Fruit fly (Drosophila melanogaster) whole organism, embryonic: ENCODE measurements around the gene CG7304.

Experiments
- CG10267 ChIP-seq: fragments of 200-800 bp; sonication (Bioruptor generic); optimal IDR thresholded peaks from 2 replicates; lab custom pipeline; 2018; ENCODE audit warnings: missing biosample characterization, mild to moderate bottlenecking, missing genetic modification characterization, moderate library complexity
- CG10565 ChIP-seq: fragments of 200-800 bp; sonication (Bioruptor generic); optimal IDR thresholded peaks from 3 replicates; lab custom pipeline; 2016; ENCODE audit warnings: missing biosample characterization, mild to moderate bottlenecking, missing genetic modification characterization
- CG11504 ChIP-seq: fragments of 200-800 bp; sonication (Bioruptor generic); optimal IDR thresholded peaks from 3 replicates; lab custom pipeline; 2019; ENCODE audit warnings: missing biosample characterization, mild to moderate bottlenecking, missing genetic modification characterization, moderate library complexity
- CG12299 ChIP-seq: fragments of 200-800 bp; sonication (Bioruptor generic); optimal IDR thresholded peaks from 2 replicates; lab custom pipeline; 2018; ENCODE audit warnings: missing biosample characterization, mild to moderate bottlenecking, missing genetic modification characterization
- CG13287 ChIP-seq: fragments of 200-800 bp; sonication (Bioruptor generic); IDR thresholded peaks from 2 replicates; pipeline ENCODE4 v1.3.6; 2022; ENCODE audit warnings: missing biosample characterization, missing genetic modification characterization; ENCODE audit not compliant: partially characterized antibody
- CG13775 ChIP-seq: fragments of 200-800 bp; sonication (Bioruptor generic); optimal IDR thresholded peaks from 3 replicates; lab custom pipeline; 2017; ENCODE audit warnings: missing biosample characterization, mild to moderate bottlenecking, missing genetic modification characterization
- CG14050 ChIP-seq: fragments of 200-800 bp; sonication (Bioruptor generic); IDR thresholded peaks from 3 replicates; pipeline ENCODE4 v1.3.6; 2022; ENCODE audit warnings: missing biosample characterization, missing genetic modification characterization
- CG15073 ChIP-seq: fragments of 200-800 bp; sonication (Bioruptor generic); optimal IDR thresholded peaks from 2 replicates; lab custom pipeline; 2016; ENCODE audit warnings: missing biosample characterization, missing genetic modification characterization
- CG17186 ChIP-seq: fragments of 200-800 bp; sonication (Bioruptor generic); optimal IDR thresholded peaks from 3 replicates; lab custom pipeline; 2017; ENCODE audit warnings: missing biosample characterization, missing genetic modification reagents, missing genetic modification characterization
- CG17385 ChIP-seq: fragments of 200-800 bp; sonication (Bioruptor generic); optimal IDR thresholded peaks from 3 replicates; lab custom pipeline; 2018; ENCODE audit warnings: missing biosample characterization, mild to moderate bottlenecking, missing genetic modification characterization
- CG4328 ChIP-seq: fragments of 200-800 bp; sonication (Bioruptor generic); optimal IDR thresholded peaks from 3 replicates; lab custom pipeline; 2017; ENCODE audit warnings: missing biosample characterization, missing genetic modification reagents, missing genetic modification characterization
- CG4617 ChIP-seq: fragments of 200-800 bp; sonication (Bioruptor generic); optimal IDR thresholded peaks from 3 replicates; lab custom pipeline; 2016; ENCODE audit warnings: missing biosample characterization, missing genetic modification characterization, borderline replicate concordance
- CG4730 ChIP-seq: fragments of 200-800 bp; sonication (Bioruptor generic); IDR thresholded peaks from 2 replicates; pipeline ENCODE4 v1.3.6; 2022; ENCODE audit warnings: missing biosample characterization, missing genetic modification characterization
- CG5953 ChIP-seq: fragments of 200-800 bp; sonication (Bioruptor generic); IDR thresholded peaks from 2 replicates; pipeline ENCODE4 v1.3.6; 2022; ENCODE audit warnings: missing biosample characterization, missing genetic modification characterization
- CG6791 ChIP-seq: fragments of 200-800 bp; sonication (Bioruptor generic); IDR thresholded peaks from 3 replicates; pipeline ENCODE4 v1.3.6; 2022; ENCODE audit warnings: missing biosample characterization, missing genetic modification characterization; ENCODE audit not compliant: partially characterized antibody
- CG6854 ChIP-seq: fragments of 200-800 bp; sonication (Bioruptor generic); optimal IDR thresholded peaks from 3 replicates; lab custom pipeline; 2017; ENCODE audit warnings: missing biosample characterization, mild to moderate bottlenecking, missing genetic modification characterization
- CG7786 ChIP-seq: fragments of 200-800 bp; sonication (Bioruptor generic); optimal IDR thresholded peaks from 2 replicates; lab custom pipeline; 2016; ENCODE audit warnings: missing biosample characterization, missing genetic modification characterization
- CG7963 ChIP-seq: fragments of 200-800 bp; sonication (Bioruptor generic); IDR thresholded peaks from 3 replicates; pipeline ENCODE4 v1.3.6; 2022; ENCODE audit warnings: missing biosample characterization, missing genetic modification characterization; ENCODE audit not compliant: partially characterized antibody
- CG7987 ChIP-seq: fragments of 200-800 bp; sonication (Bioruptor generic); optimal IDR thresholded peaks from 2 replicates; lab custom pipeline; 2018; ENCODE audit warnings: missing biosample characterization, mild to moderate bottlenecking, missing genetic modification characterization, moderate library complexity
- CG9215 ChIP-seq: fragments of 200-800 bp; sonication (Bioruptor generic); IDR thresholded peaks from 2 replicates; pipeline ENCODE4 v1.3.6; 2022; ENCODE audit warnings: missing biosample characterization, missing genetic modification characterization
- CG9609 ChIP-seq: fragments of 200-800 bp; sonication (Bioruptor generic); optimal IDR thresholded peaks from 3 replicates; lab custom pipeline; 2016; ENCODE audit warnings: missing biosample characterization, missing genetic modification characterization
- Dfd ChIP-seq, 2 experiments: fragments of >200 bp; optimal IDR thresholded peaks; 2 replicates each; lab custom pipeline; 2017; ENCODE audit warnings: missing biosample characterization in 2 of 2, missing genetic modification characterization in 2 of 2
- Gsc ChIP-seq: fragments of 200-800 bp; sonication (Bioruptor generic); IDR thresholded peaks from 2 replicates; pipeline ENCODE4 v1.3.6; 2022; ENCODE audit warnings: missing biosample characterization, missing genetic modification characterization
- HLH4C ChIP-seq: fragments of 200-800 bp; sonication (Bioruptor generic); IDR thresholded peaks from 3 replicates; pipeline ENCODE4 v1.3.6; 2022; ENCODE audit warnings: missing biosample characterization, missing genetic modification characterization; ENCODE audit not compliant: partially characterized antibody
- Kr ChIP-seq: fragments of 200-800 bp; sonication (Bioruptor generic); optimal IDR thresholded peaks from 2 replicates; lab custom pipeline; 2017; ENCODE audit warnings: missing biosample characterization, mild to moderate bottlenecking, missing genetic modification characterization
- Lpt ChIP-seq: fragments of >200 bp; optimal IDR thresholded peaks from 2 replicates; lab custom pipeline; 2018; ENCODE audit warnings: missing biosample characterization, missing genetic modification characterization
- MBD-R2 ChIP-seq: fragments of 200-800 bp; sonication (Bioruptor generic); IDR thresholded peaks from 2 replicates; pipeline ENCODE4 v1.3.6; 2022; ENCODE audit warnings: missing biosample characterization, missing genetic modification characterization
- NK7.1 ChIP-seq: fragments of 200-800 bp; sonication (Bioruptor generic); optimal IDR thresholded peaks from 3 replicates; lab custom pipeline; 2016; ENCODE audit warnings: missing biosample characterization, missing genetic modification characterization
- Scr ChIP-seq: fragments of 200-800 bp; sonication (Bioruptor generic); IDR thresholded peaks from 2 replicates; pipeline ENCODE4 v1.3.6; 2022; ENCODE audit warnings: missing biosample characterization, missing genetic modification characterization; ENCODE audit not compliant: partially characterized antibody
- Sry-β ChIP-seq: fragments of 200-800 bp; sonication (Bioruptor generic); optimal IDR thresholded peaks from 2 replicates; lab custom pipeline; 2018; ENCODE audit warnings: missing biosample characterization, mild to moderate bottlenecking, missing genetic modification characterization, moderate library complexity
- Vsx1 ChIP-seq: fragments of 200-800 bp; sonication (Bioruptor generic); optimal IDR thresholded peaks from 2 replicates; lab custom pipeline; 2017; ENCODE audit warnings: missing biosample characterization, mild to moderate bottlenecking, missing genetic modification characterization, missing genetic modification reagents
- Xrp1 ChIP-seq: fragments of 200-800 bp; sonication (Bioruptor generic); IDR thresholded peaks from 2 replicates; pipeline ENCODE4 v1.3.6; 2022; ENCODE audit warnings: missing biosample characterization, missing genetic modification characterization
- cg ChIP-seq: fragments of 200-800 bp; sonication (Bioruptor generic); optimal IDR thresholded peaks from 3 replicates; lab custom pipeline; 2019; ENCODE audit warnings: missing biosample characterization, mild to moderate bottlenecking, missing genetic modification characterization, moderate library complexity
- chif ChIP-seq, 2 experiments: fragments of 200-800 bp; sonication (Bioruptor generic); optimal IDR thresholded peaks; 3 replicates each; lab custom pipeline; 2016; ENCODE audit warnings: missing biosample characterization in 2 of 2, missing genetic modification characterization in 2 of 2
- dmrt11E ChIP-seq: fragments of 200-800 bp; sonication (Bioruptor generic); optimal IDR thresholded peaks from 3 replicates; lab custom pipeline; 2018; ENCODE audit warnings: missing biosample characterization, mild to moderate bottlenecking, missing genetic modification characterization, moderate library complexity
- dysf ChIP-seq: fragments of 200-800 bp; sonication (Bioruptor generic); IDR thresholded peaks from 3 replicates; pipeline ENCODE4 v1.3.6; 2022; ENCODE audit warnings: missing biosample characterization, missing genetic modification characterization
- emc ChIP-seq: fragments of 200-800 bp; sonication (Bioruptor generic); optimal IDR thresholded peaks from 2 replicates; lab custom pipeline; 2016; ENCODE audit warnings: missing biosample characterization, missing genetic modification characterization
- esg ChIP-seq: fragments of 200-800 bp; sonication (Bioruptor generic); conservative IDR thresholded peaks from 2 replicates; pipeline ENCODE4 v1.3.6; 2022; ENCODE audit warnings: missing biosample characterization, missing genetic modification characterization
- gem ChIP-seq: fragments of 200-800 bp; sonication (Bioruptor generic); optimal IDR thresholded peaks from 2 replicates; lab custom pipeline; 2019; ENCODE audit warnings: missing biosample characterization, mild to moderate bottlenecking, missing genetic modification characterization, moderate library complexity
- kah ChIP-seq: fragments of 200-800 bp; sonication (Bioruptor generic); optimal IDR thresholded peaks from 2 replicates; lab custom pipeline; 2018; ENCODE audit warnings: missing biosample characterization, mild to moderate bottlenecking, missing genetic modification characterization
- pfk ChIP-seq: fragments of 200-800 bp; sonication (Bioruptor generic); optimal IDR thresholded peaks from 2 replicates; lab custom pipeline; 2018; ENCODE audit warnings: missing biosample characterization, mild to moderate bottlenecking, missing genetic modification characterization, moderate library complexity
- phol ChIP-seq: fragments of 200-800 bp; sonication (Bioruptor generic); optimal IDR thresholded peaks from 3 replicates; lab custom pipeline; 2018; ENCODE audit warnings: missing biosample characterization, mild to moderate bottlenecking, missing genetic modification characterization, moderate library complexity
- row ChIP-seq: fragments of 200-800 bp; sonication (Bioruptor generic); IDR thresholded peaks from 3 replicates; pipeline ENCODE4 v1.3.6; 2022; ENCODE audit warnings: missing biosample characterization, missing genetic modification characterization
- sd ChIP-seq: fragments of 200-800 bp; sonication (Bioruptor generic); optimal IDR thresholded peaks from 3 replicates; lab custom pipeline; 2018; ENCODE audit warnings: missing biosample characterization, mild to moderate bottlenecking, missing genetic modification characterization, moderate library complexity
- slbo ChIP-seq: fragments of 200-800 bp; sonication (Bioruptor generic); IDR thresholded peaks from 2 replicates; pipeline ENCODE4 v1.3.6; 2022; ENCODE audit warnings: missing biosample characterization, missing genetic modification characterization
- sob ChIP-seq: fragments of 200-800 bp; sonication (Bioruptor generic); IDR thresholded peaks from 2 replicates; pipeline ENCODE4 v1.3.6; 2022; ENCODE audit warnings: missing biosample characterization, missing genetic modification characterization
- tna ChIP-seq: fragments of 200-800 bp; sonication (Bioruptor generic); IDR thresholded peaks from 2 replicates; pipeline ENCODE4 v1.3.6; 2022; ENCODE audit warnings: missing biosample characterization, missing genetic modification characterization; ENCODE audit not compliant: partially characterized antibody
- twi ChIP-seq: fragments of 200-800 bp; optimal IDR thresholded peaks from 2 replicates; lab custom pipeline; 2019; ENCODE audit warnings: missing biosample characterization, mild to moderate bottlenecking, missing genetic modification characterization, moderate library complexity
- zf30C ChIP-seq: fragments of 200-800 bp; sonication (Bioruptor generic); optimal IDR thresholded peaks from 3 replicates; lab custom pipeline; 2018; ENCODE audit warnings: missing biosample characterization, mild to moderate bottlenecking, missing genetic modification characterization

CG7304 gene

DNA sequence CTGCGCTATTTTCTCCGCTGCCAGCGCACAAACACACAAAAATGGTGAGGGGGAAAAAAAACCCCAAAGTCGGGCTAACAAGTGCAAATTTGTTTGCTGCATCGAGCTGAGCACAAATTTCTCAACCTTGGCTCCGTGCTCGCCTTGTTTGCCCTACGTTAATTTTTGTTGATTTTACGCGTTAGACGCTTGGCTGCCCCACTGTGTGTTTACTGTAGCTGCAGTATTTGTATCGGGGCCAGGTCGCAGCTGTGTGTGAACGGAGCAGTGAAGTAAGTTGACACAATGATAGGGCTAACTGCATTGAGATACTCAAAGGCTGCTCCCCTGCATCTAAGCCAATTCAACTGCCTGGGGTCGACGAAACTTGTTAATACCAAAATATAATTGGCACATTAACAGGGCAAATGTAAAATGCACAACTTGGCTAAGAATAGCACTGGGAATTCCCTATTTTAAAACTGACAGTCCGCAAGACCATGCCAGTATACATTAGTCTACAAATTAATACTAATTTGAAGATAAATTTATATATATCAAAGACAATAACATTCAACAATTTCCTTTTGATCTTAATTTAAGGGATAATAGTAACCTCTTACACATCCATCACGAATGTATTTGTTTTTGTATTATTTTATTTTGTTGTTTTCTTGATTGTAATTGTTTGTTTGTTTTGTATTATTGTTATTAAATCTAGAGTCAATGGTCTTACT is 36.4 kb downstream of the CG7304 start, which contains the start of gene CG42571 (continued):
- TF ChIP-seq emc (GFP tag; lab: Kevin White, UChicago) (no peak), CG7987 (GFP tag; lab: Kevin White, UChicago) (peak; percentile 52), CG11504 (tag; lab: Kevin White, UChicago) (peak; percentile 26), sd (tag; lab: Kevin White, UChicago) (no peak), CG4730 (GFP tag; lab: Robert Waterston, UW) (no peak), phol (tag; lab: Kevin White, UChicago) (no peak), CG13287 (no peak), CG17186 (GFP tag; lab: Kevin White, UChicago) (peak; percentile 31), Kr (GFP tag; lab: Kevin White, UChicago) (peak; percentile 68), tna (GFP tag; lab: Robert Waterston, UW) (no peak), sob (no peak), slbo (no peak), CG10565 (no peak), dysf (GFP tag; lab: Robert Waterston, UW) (no peak), esg (GFP tag; lab: Robert Waterston, UW) (no peak), Lpt (GFP tag; lab: Kevin White, UChicago) (no peak), CG14050 (GFP tag; lab: Robert Waterston, UW) (no peak), Sry-β (no peak), Vsx1 (GFP tag; lab: Kevin White, UChicago) (peak; percentile 5), CG15073 (GFP tag; lab: Kevin White, UChicago) (no peak), row (GFP tag; lab: Robert Waterston, UW) (no peak), HLH4C (GFP tag; lab: Robert Waterston, UW) (0 out of 3 replicates have a peak, but pooled peaks have one; percentile 13), CG12299 (tag; lab: Kevin White, UChicago) (no peak), CG9609 (GFP tag; lab: Kevin White, UChicago) (no peak), Dfd (GFP tag; optimal IDR thresholded peaks at IDR 0.05; lab: Kevin White, UChicago) (no peak), CG5953 (GFP tag; lab: Robert Waterston, UW) (no peak), CG13775 (GFP tag; lab: Kevin White, UChicago) (no peak), Gsc (GFP tag; lab: Robert Waterston, UW) (no peak), CG4617 (GFP tag; lab: Kevin White, UChicago) (no peak), zf30C (GFP tag; lab: Kevin White, UChicago) (no peak), Xrp1 (GFP tag; lab: Robert Waterston, UW) (peak; percentile 78), gem (tag; lab: Kevin White, UChicago) (peak; percentile 32), CG17385 (peak; percentile 38), twi (tag; lab: Kevin White, UChicago) (peak; percentile 4), CG6854 (GFP tag; lab: Kevin White, UChicago) (no peak), CG4328 (no peak), dmrt11E (tag; lab: Kevin White, UChicago) (peak; percentile 51), NK7.1 (no peak), MBD-R2 (GFP tag; lab: Robert Waterston, UW) (no peak), pfk (GFP tag; lab: Kevin White, UChicago) (no peak), chif (GFP tag; optimal IDR thresholded peaks at IDR 0.05; lab: Kevin White, UChicago) (peak; percentile 22 to 36), CG7963 (GFP tag; lab: Robert Waterston, UW) (no peak), Scr (GFP tag; lab: Robert Waterston, UW) (no peak), kah (GFP tag; lab: Kevin White, UChicago) (no peak), CG7786 (GFP tag; lab: Kevin White, UChicago) (no peak), CG10267 (tag; lab: Kevin White, UChicago) (no peak), CG6791 (GFP tag; lab: Robert Waterston, UW) (no peak), cg (GFP tag; lab: Kevin White, UChicago) (no peak), CG9215 (GFP tag; lab: Robert Waterston, UW) (no peak)
